Fruit fly (Drosophila melanogaster) whole organism, adult: Measurements from ENCODE around the gene sdt.

ENCODE experiments used
- CG11617 ChIP-seq: fragments of 200-800 bp; sonication (Bioruptor generic); optimal IDR thresholded peaks from 2 replicates; lab custom pipeline; 2017; ENCODE audit warnings: mild to moderate bottlenecking, missing biosample characterization, missing genetic modification reagents, missing genetic modification characterization
- CG12768 ChIP-seq: fragments of 200-800 bp; sonication (Bioruptor generic); optimal IDR thresholded peaks from 2 replicates; lab custom pipeline; 2017; ENCODE audit warnings: missing biosample characterization, missing genetic modification characterization, mild to moderate bottlenecking, moderate library complexity, missing genetic modification reagents
- CG14711 ChIP-seq: fragments of 200-800 bp; sonication (Bioruptor generic); optimal IDR thresholded peaks from 2 replicates; lab custom pipeline; 2018; ENCODE audit warnings: missing biosample characterization, mild to moderate bottlenecking, missing genetic modification characterization, moderate library complexity
- CG1620 ChIP-seq: fragments of 200-800 bp; sonication (Bioruptor generic); optimal IDR thresholded peaks from 2 replicates; lab custom pipeline; 2016; ENCODE audit warnings: missing biosample characterization, missing genetic modification characterization
- CG33017 ChIP-seq: fragments of 200-800 bp; sonication (Bioruptor generic); optimal IDR thresholded peaks from 2 replicates; lab custom pipeline; 2018; ENCODE audit warnings: missing biosample characterization, mild to moderate bottlenecking, missing genetic modification characterization, moderate library complexity
- CG5204 ChIP-seq: fragments of 200-800 bp; sonication (Bioruptor generic); optimal IDR thresholded peaks from 2 replicates; lab custom pipeline; 2016; ENCODE audit warnings: missing biosample characterization, missing genetic modification characterization
- CG7045 ChIP-seq: fragments of 200-800 bp; sonication (Bioruptor generic); optimal IDR thresholded peaks from 2 replicates; lab custom pipeline; 2017; ENCODE audit warnings: missing biosample characterization, mild to moderate bottlenecking, missing genetic modification characterization
- CG7101 ChIP-seq: fragments of 200-800 bp; sonication (Bioruptor generic); optimal IDR thresholded peaks from 2 replicates; lab custom pipeline; 2018; ENCODE audit warnings: missing biosample characterization, mild to moderate bottlenecking, missing genetic modification characterization, moderate library complexity
- Clk ChIP-seq: fragments of 200-800 bp; sonication (Bioruptor generic); optimal IDR thresholded peaks from 2 replicates; lab custom pipeline; 2017; ENCODE audit warnings: missing biosample characterization, missing genetic modification characterization
- Crg-1 ChIP-seq: fragments of 200-800 bp; sonication (Bioruptor generic); optimal IDR thresholded peaks from 2 replicates; lab custom pipeline; 2016; ENCODE audit warnings: missing biosample characterization, missing genetic modification characterization
- Hr96 ChIP-seq: fragments of 200-800 bp; sonication (Bioruptor generic); optimal IDR thresholded peaks from 2 replicates; lab custom pipeline; 2016; ENCODE audit warnings: missing biosample characterization, missing genetic modification characterization
- Mnt ChIP-seq: fragments of 200-800 bp; sonication (Bioruptor generic); optimal IDR thresholded peaks from 2 replicates; lab custom pipeline; 2016; ENCODE audit warnings: missing biosample characterization, mild to moderate bottlenecking, missing genetic modification characterization
- bab1 ChIP-seq: fragments of 200-800 bp; sonication (Bioruptor generic); optimal IDR thresholded peaks from 3 replicates; lab custom pipeline; 2019; ENCODE audit warnings: missing biosample characterization, mild to moderate bottlenecking, missing genetic modification characterization, moderate library complexity
- cic ChIP-seq: fragments of 200-800 bp; sonication (Bioruptor generic); optimal IDR thresholded peaks from 2 replicates; lab custom pipeline; 2017; ENCODE audit warnings: missing biosample characterization, mild to moderate bottlenecking, missing genetic modification characterization, moderate library complexity
- cnc ChIP-seq, 2 experiments: fragments of >200 bp; optimal IDR thresholded peaks; 2 replicates each; lab custom pipeline; 2017
- kay ChIP-seq: fragments of 200-800 bp; sonication (Bioruptor generic); peaks from one replicate; lab custom pipeline; 2016; ENCODE audit warnings: missing biosample characterization, missing genetic modification characterization, borderline replicate concordance
- ovo ChIP-seq: fragments of 200-800 bp; sonication (Bioruptor generic); optimal IDR thresholded peaks from 2 replicates; lab custom pipeline; 2016; ENCODE audit warnings: missing biosample characterization, missing genetic modification characterization
- pad ChIP-seq: fragments of 200-800 bp; sonication (Bioruptor generic); optimal IDR thresholded peaks from 3 replicates; lab custom pipeline; 2017; ENCODE audit warnings: missing biosample characterization, missing genetic modification characterization, mild to moderate bottlenecking, moderate library complexity, missing genetic modification reagents
- tj ChIP-seq: fragments of 200-800 bp; sonication (Bioruptor generic); optimal IDR thresholded peaks from 3 replicates; lab custom pipeline; 2017; ENCODE audit warnings: missing biosample characterization, mild to moderate bottlenecking, missing genetic modification characterization, moderate library complexity
- toe ChIP-seq: fragments of 200-800 bp; sonication (Bioruptor generic); optimal IDR thresholded peaks from 2 replicates; lab custom pipeline; 2016; ENCODE audit warnings: missing biosample characterization, missing genetic modification characterization

sdt gene

dm6 chrX:8211731-8212468 is 33.6 kb downstream of the sdt start:
- TF ChIP-seq Mnt (GFP tag; lab: Kevin White, UChicago) (no peak), tj (GFP tag; lab: Kevin White, UChicago) (peak; percentile 78), kay (GFP tag; lab: Kevin White, UChicago) (no peak), CG33017 (tag; lab: Kevin White, UChicago) (no peak), bab1 (GFP tag; lab: Kevin White, UChicago) (no peak), toe (GFP tag; lab: Kevin White, UChicago) (no peak), cic (GFP tag; lab: Kevin White, UChicago) (no peak), CG12768 (GFP tag; lab: Kevin White, UChicago) (no peak), CG7101 (peak; percentile 49), pad (GFP tag; lab: Kevin White, UChicago) (no peak), CG1620 (no peak), cnc (optimal IDR thresholded peaks at IDR 0.05; lab: Kevin White, UChicago) (no peak), CG14711 (tag; lab: Kevin White, UChicago) (no peak), ovo (GFP tag; lab: Kevin White, UChicago) (peak; percentile 13), CG11617 (GFP tag; lab: Kevin White, UChicago) (peak; percentile 31), CG7045 (GFP tag; lab: Kevin White, UChicago) (no peak), CG5204 (GFP tag; lab: Kevin White, UChicago) (no peak)

- no peak for TF ChIP-seq Clk (GFP tag; lab: Kevin White, UChicago)
- TF ChIP-seq CG11617 (GFP tag; lab: Kevin White, UChicago) = no peak
- TF ChIP-seq CG1620 = no peak
- no peak for TF ChIP-seq pad (GFP tag; lab: Kevin White, UChicago)
- TF ChIP-seq cic (GFP tag; lab: Kevin White, UChicago) = no peak
- no peak for TF ChIP-seq CG7101
- no peak for TF ChIP-seq toe (GFP tag; lab: Kevin White, UChicago)
- no peak for TF ChIP-seq ovo (GFP tag; lab: Kevin White, UChicago)
- TF ChIP-seq CG33017 (tag; lab: Kevin White, UChicago) = no peak
- no peak for TF ChIP-seq CG12768 (GFP tag; lab: Kevin White, UChicago)
- TF ChIP-seq kay (GFP tag; lab: Kevin White, UChicago) = no peak
- no peak for TF ChIP-seq CG5204 (GFP tag; lab: Kevin White, UChicago)
- TF ChIP-seq Mnt (GFP tag; lab: Kevin White, UChicago) = no peak
- TF ChIP-seq Crg-1 = no peak
- no peak for TF ChIP-seq Hr96
- no peak for TF ChIP-seq CG14711 (tag; lab: Kevin White, UChicago)
Measured at dm6 chrX:8214017-8214416, 35.7 kb downstream of the sdt start.

dm6 chrX:8215094-8215854 is 36.9 kb downstream of the sdt start:
- no peak for TF ChIP-seq CG1620
- no peak for TF ChIP-seq CG33017 (tag; lab: Kevin White, UChicago)
- TF ChIP-seq Clk (GFP tag; lab: Kevin White, UChicago) = no peak
- TF ChIP-seq CG11617 (GFP tag; lab: Kevin White, UChicago) = no peak
- no peak for TF ChIP-seq CG7101
- TF ChIP-seq pad (GFP tag; lab: Kevin White, UChicago) = no peak
- no peak for TF ChIP-seq Mnt (GFP tag; lab: Kevin White, UChicago)
- no peak for TF ChIP-seq kay (GFP tag; lab: Kevin White, UChicago)
- no peak for TF ChIP-seq bab1 (GFP tag; lab: Kevin White, UChicago)
- no peak for TF ChIP-seq CG7045 (GFP tag; lab: Kevin White, UChicago)
- no peak for TF ChIP-seq CG14711 (tag; lab: Kevin White, UChicago)
- TF ChIP-seq Hr96 = no peak
- TF ChIP-seq tj (GFP tag; lab: Kevin White, UChicago) = no peak
- no peak for TF ChIP-seq CG5204 (GFP tag; lab: Kevin White, UChicago)
- no peak for TF ChIP-seq ovo (GFP tag; lab: Kevin White, UChicago)
- no peak for TF ChIP-seq cnc (optimal IDR thresholded peaks at IDR 0.05; lab: Kevin White, UChicago)
- TF ChIP-seq cic (GFP tag; lab: Kevin White, UChicago) = no peak

dm6 chrX:8215855-8216586 is 37.7 kb downstream of the sdt start:
- TF ChIP-seq CG33017 (tag; lab: Kevin White, UChicago) = no peak
- TF ChIP-seq kay (GFP tag; lab: Kevin White, UChicago) = no peak
- no peak for TF ChIP-seq CG11617 (GFP tag; lab: Kevin White, UChicago)
- no peak for TF ChIP-seq CG1620

- no peak for TF ChIP-seq Clk (GFP tag; lab: Kevin White, UChicago)
- no peak for TF ChIP-seq CG12768 (GFP tag; lab: Kevin White, UChicago)
- TF ChIP-seq CG1620 = no peak
- TF ChIP-seq CG7101 = no peak
- TF ChIP-seq ovo (GFP tag; lab: Kevin White, UChicago) = no peak
- no peak for TF ChIP-seq CG14711 (tag; lab: Kevin White, UChicago)
- no peak for TF ChIP-seq CG11617 (GFP tag; lab: Kevin White, UChicago)
- no peak for TF ChIP-seq bab1 (GFP tag; lab: Kevin White, UChicago)
- no peak for TF ChIP-seq CG5204 (GFP tag; lab: Kevin White, UChicago)
- TF ChIP-seq toe (GFP tag; lab: Kevin White, UChicago) = no peak
- TF ChIP-seq cic (GFP tag; lab: Kevin White, UChicago) = no peak
- no peak for TF ChIP-seq CG7045 (GFP tag; lab: Kevin White, UChicago)
- TF ChIP-seq CG33017 (tag; lab: Kevin White, UChicago) = no peak
- TF ChIP-seq tj (GFP tag; lab: Kevin White, UChicago) = no peak
- TF ChIP-seq cnc (optimal IDR thresholded peaks at IDR 0.05; lab: Kevin White, UChicago) = no peak
- no peak for TF ChIP-seq kay (GFP tag; lab: Kevin White, UChicago)
Measured at dm6 chrX:8227942-8228341, 49.6 kb downstream of the sdt start.
